Worm (Caenorhabditis elegans) whole organism, late embryonic: ENCODE results near the gene F37C4.8.
A peak's percentile ranks its signal among the peaks of the same experiment; 100 is the strongest.

ENCODE experiments used
- C08G9.2 ChIP-seq: sonication (generic microtip); optimal IDR thresholded peaks from 2 replicates; lab custom pipeline; 2016; ENCODE audit warnings: mild to moderate bottlenecking, missing genetic modification characterization, moderate library complexity, missing compliant biosample characterization
- C38D4.7 ChIP-seq: fragments of 200-800 bp; sonication (Bioruptor generic); optimal IDR thresholded peaks from 2 replicates; lab custom pipeline; 2018; ENCODE audit warnings: mild to moderate bottlenecking, missing genetic modification characterization, moderate library complexity, missing compliant biosample characterization
- K02D7.2 ChIP-seq: sonication (generic microtip); optimal IDR thresholded peaks from 2 replicates; lab custom pipeline; 2017; ENCODE audit warnings: mild to moderate bottlenecking, missing genetic modification characterization, missing compliant biosample characterization
- T23F11.4 ChIP-seq: fragments of 200-800 bp; sonication (Bioruptor generic); optimal IDR thresholded peaks from 2 replicates; lab custom pipeline; 2018; ENCODE audit warnings: mild to moderate bottlenecking, missing genetic modification characterization, missing compliant biosample characterization
- ceh-14 ChIP-seq: sonication (generic microtip); optimal IDR thresholded peaks from 2 replicates; lab custom pipeline; 2016; ENCODE audit warnings: missing genotype, missing genetic modification characterization, missing compliant biosample characterization
- ceh-18 ChIP-seq: sonication (generic microtip); optimal IDR thresholded peaks from 2 replicates; lab custom pipeline; 2016; ENCODE audit warnings: missing genetic modification characterization, missing compliant biosample characterization
- ceh-19 ChIP-seq: fragments of 200-800 bp; sonication (Bioruptor generic); optimal IDR thresholded peaks from 2 replicates; lab custom pipeline; 2018; ENCODE audit warnings: mild to moderate bottlenecking, missing genetic modification characterization, missing compliant biosample characterization
- ceh-22 ChIP-seq: sonication (generic microtip); optimal IDR thresholded peaks from 2 replicates; lab custom pipeline; 2017; ENCODE audit warnings: missing biosample characterization, missing genetic modification characterization
- ceh-45 ChIP-seq: fragments of 200-800 bp; sonication (Bioruptor generic); IDR thresholded peaks from 2 replicates; pipeline ENCODE4 v1.3.6; 2022; ENCODE audit warnings: missing genetic modification reagents, missing genetic modification characterization, missing compliant biosample characterization
- ceh-48 ChIP-seq: sonication (generic microtip); optimal IDR thresholded peaks from 2 replicates; lab custom pipeline; 2016; ENCODE audit warnings: missing genetic modification characterization, inconsistent platforms, missing compliant biosample characterization
- ceh-6 ChIP-seq: fragments of 200-800 bp; sonication (Bioruptor generic); optimal IDR thresholded peaks from 2 replicates; lab custom pipeline; 2018; ENCODE audit warnings: mild to moderate bottlenecking, missing genetic modification characterization, missing compliant biosample characterization
- che-1 ChIP-seq: sonication (generic microtip); optimal IDR thresholded peaks from 2 replicates; lab custom pipeline; 2016; ENCODE audit warnings: mild to moderate bottlenecking, missing genetic modification characterization, missing compliant biosample characterization
- dmd-4 ChIP-seq: sonication (generic microtip); optimal IDR thresholded peaks from 2 replicates; lab custom pipeline; 2016; ENCODE audit warnings: borderline replicate concordance, missing genetic modification characterization, missing compliant biosample characterization
- elt-2 ChIP-seq: sonication (generic microtip); optimal IDR thresholded peaks from 2 replicates; lab custom pipeline; 2016; ENCODE audit warnings: missing genetic modification reagents, missing genetic modification characterization, missing compliant biosample characterization
- elt-4 ChIP-seq: sonication (generic microtip); optimal IDR thresholded peaks from 2 replicates; lab custom pipeline; 2016; ENCODE audit warnings: missing genetic modification characterization, missing compliant biosample characterization
- gmeb-2 ChIP-seq: sonication (generic microtip); optimal IDR thresholded peaks from 2 replicates; lab custom pipeline; 2016; ENCODE audit warnings: missing genetic modification characterization, inconsistent platforms, missing compliant biosample characterization
- hlh-15 ChIP-seq: sonication (generic microtip); optimal IDR thresholded peaks from 2 replicates; lab custom pipeline; 2016; ENCODE audit warnings: missing genetic modification characterization, missing compliant biosample characterization
- hlh-30 ChIP-seq: sonication (generic microtip); optimal IDR thresholded peaks from 2 replicates; lab custom pipeline; 2017; ENCODE audit warnings: antibody characterized with exemption, missing genetic modification characterization, missing compliant biosample characterization; ENCODE audit not compliant: insufficient read depth
- lin-11 ChIP-seq: fragments of 200-800 bp; sonication (Bioruptor generic); optimal IDR thresholded peaks from 2 replicates; lab custom pipeline; 2018; ENCODE audit warnings: mild to moderate bottlenecking, missing genetic modification characterization, missing compliant biosample characterization
- madf-2 ChIP-seq: sonication (generic microtip); optimal IDR thresholded peaks from 2 replicates; lab custom pipeline; 2017; ENCODE audit warnings: missing genetic modification characterization, missing compliant biosample characterization
- mec-3 ChIP-seq: sonication (generic microtip); optimal IDR thresholded peaks from 2 replicates; lab custom pipeline; 2016; ENCODE audit warnings: borderline replicate concordance, missing genetic modification characterization, missing compliant biosample characterization
- nfya-1 ChIP-seq: sonication (generic microtip); optimal IDR thresholded peaks from 2 replicates; lab custom pipeline; 2017; ENCODE audit warnings: missing genetic modification characterization, mild to moderate bottlenecking, missing compliant biosample characterization, antibody characterized with exemption, moderate library complexity
- nhr-232 ChIP-seq: sonication (generic microtip); optimal IDR thresholded peaks from 2 replicates; lab custom pipeline; 2016; ENCODE audit warnings: missing genetic modification characterization, missing compliant biosample characterization
- pag-3 ChIP-seq: sonication (generic microtip); optimal IDR thresholded peaks from 2 replicates; lab custom pipeline; 2016; ENCODE audit warnings: missing compliant biosample characterization, missing genetic modification characterization, borderline replicate concordance
- pat-9 ChIP-seq: fragments of 200-800 bp; sonication (Bioruptor generic); optimal IDR thresholded peaks from 2 replicates; lab custom pipeline; 2018; ENCODE audit warnings: mild to moderate bottlenecking, missing genetic modification characterization, moderate library complexity, missing compliant biosample characterization
- pha-4 ChIP-seq: fragments of 150-350 bp; optimal IDR thresholded peaks from 2 replicates; lab custom pipeline; 2018; ENCODE audit warnings: missing biosample characterization, missing genetic modification reagents, missing genetic modification characterization
- pqm-1 ChIP-seq: sonication (generic microtip); optimal IDR thresholded peaks from 2 replicates; lab custom pipeline; 2016; ENCODE audit warnings: missing genetic modification characterization, missing compliant biosample characterization
- pros-1 ChIP-seq: fragments of 150-350 bp; optimal IDR thresholded peaks from 2 replicates; lab custom pipeline; 2014; ENCODE audit warnings: missing biosample characterization, missing genetic modification reagents, missing genetic modification characterization
- ref-2 ChIP-seq: sonication (generic microtip); optimal IDR thresholded peaks from 2 replicates; lab custom pipeline; 2016; ENCODE audit warnings: missing genetic modification characterization, missing compliant biosample characterization
- syd-9 ChIP-seq: sonication (generic microtip); optimal IDR thresholded peaks from 2 replicates; lab custom pipeline; 2016; ENCODE audit warnings: mild to moderate bottlenecking, missing genetic modification characterization, moderate library complexity, missing compliant biosample characterization
- ttx-3 ChIP-seq: sonication (generic microtip); optimal IDR thresholded peaks from 2 replicates; lab custom pipeline; 2016; ENCODE audit warnings: missing genetic modification reagents, missing genetic modification characterization, missing compliant biosample characterization
- unc-42 ChIP-seq: sonication (generic microtip); optimal IDR thresholded peaks from 2 replicates; lab custom pipeline; 2016; ENCODE audit warnings: missing genotype, missing genetic modification characterization, missing compliant biosample characterization
- unc-55 ChIP-seq: sonication (generic microtip); optimal IDR thresholded peaks from 2 replicates; lab custom pipeline; 2017; ENCODE audit warnings: missing biosample characterization, missing genetic modification reagents, missing genetic modification characterization
- zip-5 ChIP-seq: sonication (generic microtip); optimal IDR thresholded peaks from 2 replicates; lab custom pipeline; 2016; ENCODE audit warnings: missing genetic modification characterization, missing compliant biosample characterization
- ztf-16 ChIP-seq: sonication (generic microtip); optimal IDR thresholded peaks from 2 replicates; lab custom pipeline; 2017; ENCODE audit warnings: missing genetic modification characterization, missing compliant biosample characterization

The F37C4.8 gene

DNA sequence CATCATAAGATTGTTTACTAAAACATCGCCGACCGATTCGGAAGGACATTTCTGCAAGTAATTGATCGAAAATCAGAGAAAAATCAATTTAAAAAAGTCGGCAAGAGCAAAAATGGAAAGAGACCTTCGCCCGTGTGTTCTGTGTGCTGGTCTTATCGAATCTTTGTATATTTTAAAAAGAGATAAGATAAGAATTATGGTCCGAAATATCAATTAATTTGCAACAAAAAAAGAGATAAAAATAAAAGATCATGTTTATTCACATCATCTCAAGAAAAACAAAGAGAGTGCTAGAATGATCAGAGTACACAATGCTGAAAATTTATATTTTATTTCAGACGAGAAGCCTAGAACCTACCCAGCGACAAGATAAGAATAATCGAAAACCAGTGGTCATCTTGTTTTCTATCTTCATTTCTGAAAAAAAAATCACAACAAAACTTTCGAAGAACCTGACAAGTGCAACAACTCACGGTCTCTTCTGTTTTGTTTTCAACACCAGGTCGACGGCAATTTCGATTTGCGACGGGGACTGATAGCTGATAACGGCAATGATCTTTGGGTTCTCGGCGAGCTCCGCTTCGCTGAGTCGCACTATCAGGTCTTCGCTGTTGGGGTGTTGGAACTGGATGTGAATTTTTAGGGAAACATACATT, 2.6 kb downstream of the F37C4.8 start, which contains the start of gene F37C4.6:
F37C4.6 (minus strand) TSS at position 51 of the 656 bp plus-strand sequence.
- TF ChIP-seq ceh-6 (GFP tag; lab: Kevin White, UChicago): no peak
- TF ChIP-seq C38D4.7 (GFP tag; lab: Kevin White, UChicago): no peak
- TF ChIP-seq lin-11 (tag; lab: Kevin White, UChicago): no peak
- TF ChIP-seq syd-9 (tag; lab: Kevin White, UChicago): no peak
- no peak for TF ChIP-seq nhr-232 (tag; lab: Kevin White, UChicago)
- TF ChIP-seq elt-2 (tag; lab: Kevin White, UChicago): peak; percentile 71
- no peak for TF ChIP-seq pqm-1 (tag; lab: Kevin White, UChicago)

DNA sequence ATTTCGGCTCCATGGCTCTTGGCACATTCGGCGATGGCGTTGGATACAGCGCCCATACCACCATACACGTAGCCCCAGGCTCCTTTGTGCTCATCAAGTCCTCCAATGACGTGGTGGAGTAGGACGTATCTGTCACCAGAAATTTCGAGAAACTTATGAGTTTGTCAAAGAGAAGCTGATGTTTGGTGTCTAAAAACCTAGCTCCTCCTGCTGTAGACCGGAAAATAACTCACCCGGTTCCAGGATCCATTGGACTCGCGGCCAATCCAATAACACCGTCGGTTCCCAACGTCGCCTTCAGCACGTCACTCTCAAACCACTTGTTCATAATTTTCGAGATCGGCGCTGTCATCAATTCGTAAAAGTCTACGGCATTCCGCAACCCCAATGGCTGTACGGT, 4.1 kb downstream of the F37C4.8 start:
- TF ChIP-seq ceh-48 (tag; lab: Kevin White, UChicago): no peak
- no peak for TF ChIP-seq nhr-232 (tag; lab: Kevin White, UChicago)
- no peak for TF ChIP-seq madf-2 (tag; lab: Kevin White, UChicago)
- no peak for TF ChIP-seq ceh-22 (tag; lab: Kevin White, UChicago)
- TF ChIP-seq ceh-19: no peak
- no peak for TF ChIP-seq ceh-14
- no peak for TF ChIP-seq unc-42 (tag; lab: Kevin White, UChicago)
- no peak for TF ChIP-seq mec-3 (tag; lab: Kevin White, UChicago)
- no peak for TF ChIP-seq nfya-1 (tag; lab: Kevin White, UChicago)
- TF ChIP-seq ref-2 (tag; lab: Kevin White, UChicago): no peak
- TF ChIP-seq pha-4 (tag; lab: Kevin White, UChicago): no peak
- TF ChIP-seq T23F11.4 (GFP tag; lab: Kevin White, UChicago): no peak
- TF ChIP-seq elt-4: no peak
- no peak for TF ChIP-seq pros-1 (tag; lab: Kevin White, UChicago)
- no peak for TF ChIP-seq gmeb-2 (tag; lab: Kevin White, UChicago)
- TF ChIP-seq ttx-3 (tag; lab: Kevin White, UChicago): no peak
- TF ChIP-seq dmd-4 (tag; lab: Kevin White, UChicago): no peak
- TF ChIP-seq, all 69 proteins: peak for 0

- TF ChIP-seq pros-1 (tag; lab: Kevin White, UChicago): no peak
- TF ChIP-seq ceh-18 (tag; lab: Kevin White, UChicago): no peak
- TF ChIP-seq K02D7.2: no peak
- no peak for TF ChIP-seq unc-55 (GFP tag; lab: Kevin White, UChicago)
- no peak for TF ChIP-seq C08G9.2
- no peak for TF ChIP-seq pat-9
- no peak for TF ChIP-seq pag-3 (tag; lab: Kevin White, UChicago)
- no peak for TF ChIP-seq nhr-232 (tag; lab: Kevin White, UChicago)
- no peak for TF ChIP-seq ref-2 (tag; lab: Kevin White, UChicago)
- TF ChIP-seq hlh-15 (tag; lab: Kevin White, UChicago): no peak
- no peak for TF ChIP-seq hlh-30 (tag; lab: Kevin White, UChicago)
- TF ChIP-seq zip-5 (tag; lab: Kevin White, UChicago): no peak
- no peak for TF ChIP-seq pha-4 (tag; lab: Kevin White, UChicago)
- no peak for TF ChIP-seq ceh-45
- no peak for TF ChIP-seq che-1 (tag; lab: Kevin White, UChicago)
- TF ChIP-seq ztf-16: no peak
- TF ChIP-seq ceh-48 (tag; lab: Kevin White, UChicago): no peak
- no peak for TF ChIP-seq syd-9 (tag; lab: Kevin White, UChicago)
Measured at ce11 chrIV:3875260-3875659, 5.8 kb downstream of the F37C4.8 start.

ce11 chrIV:3874417-3874816, 6.6 kb downstream of the F37C4.8 start:
- TF ChIP-seq gmeb-2 (tag; lab: Kevin White, UChicago) (peak; percentile 5), hlh-30 (tag; lab: Kevin White, UChicago) (no peak), pat-9 (no peak)
- TF ChIP-seq, all 69 proteins: peak for 1
